Fruit fly (Drosophila melanogaster) whole organism, embryonic: ENCODE results near the gene saturn.

ENCODE experiments used
- Adf1 ChIP-seq: fragments of 200-800 bp; sonication (Bioruptor generic); IDR thresholded peaks from 2 replicates; pipeline ENCODE4 v1.3.6; 2022; ENCODE audit warnings: missing biosample characterization, missing genetic modification characterization
- Asciz ChIP-seq: fragments of 200-800 bp; sonication (Bioruptor generic); optimal IDR thresholded peaks from 2 replicates; lab custom pipeline; 2017; ENCODE audit warnings: missing biosample characterization, mild to moderate bottlenecking, missing genetic modification characterization, missing genetic modification reagents
- B-H1 ChIP-seq: fragments of 200-800 bp; sonication (Bioruptor generic); IDR thresholded peaks from 3 replicates; pipeline ENCODE4 v1.3.6; 2022; ENCODE audit warnings: missing biosample characterization, missing genetic modification characterization
- CG10147 ChIP-seq: fragments of 200-800 bp; sonication (Bioruptor generic); optimal IDR thresholded peaks from 2 replicates; lab custom pipeline; 2019; ENCODE audit warnings: missing biosample characterization, mild to moderate bottlenecking, missing genetic modification characterization, moderate library complexity
- CG10462 ChIP-seq: fragments of 200-800 bp; sonication (Bioruptor generic); optimal IDR thresholded peaks from 2 replicates; lab custom pipeline; 2016; ENCODE audit warnings: missing biosample characterization, missing genetic modification characterization
- CG11093 ChIP-seq: fragments of 200-800 bp; sonication (Bioruptor generic); IDR thresholded peaks from 3 replicates; pipeline ENCODE4 v1.3.6; 2022; ENCODE audit warnings: missing biosample characterization, missing genetic modification characterization
- CG11695 ChIP-seq: fragments of 200-800 bp; sonication (Bioruptor generic); IDR thresholded peaks from 3 replicates; pipeline ENCODE4 v1.3.6; 2022; ENCODE audit warnings: missing biosample characterization, missing genetic modification characterization
- CG13296 ChIP-seq: fragments of 200-800 bp; sonication (Bioruptor generic); optimal IDR thresholded peaks from 3 replicates; lab custom pipeline; 2018; ENCODE audit warnings: missing biosample characterization, mild to moderate bottlenecking, missing genetic modification characterization
- CG14667 ChIP-seq: fragments of 200-800 bp; sonication (Bioruptor generic); IDR thresholded peaks from 2 replicates; pipeline ENCODE4 v1.3.6; 2022; ENCODE audit warnings: missing biosample characterization, missing genetic modification characterization
- CG15696 ChIP-seq: fragments of 200-800 bp; sonication (Bioruptor generic); optimal IDR thresholded peaks from 2 replicates; lab custom pipeline; 2019; ENCODE audit warnings: missing biosample characterization, mild to moderate bottlenecking, missing genetic modification characterization, moderate library complexity
- CG1832 ChIP-seq: fragments of 200-800 bp; sonication (Bioruptor generic); optimal IDR thresholded peaks from 2 replicates; lab custom pipeline; 2017; ENCODE audit warnings: missing biosample characterization, mild to moderate bottlenecking, missing genetic modification characterization, inconsistent platforms
- CG2129 ChIP-seq: fragments of 200-800 bp; sonication (Bioruptor generic); IDR thresholded peaks from 2 replicates; pipeline ENCODE4 v1.3.6; 2022; ENCODE audit warnings: missing biosample characterization, missing genetic modification characterization; ENCODE audit not compliant: partially characterized antibody
- CG2712 ChIP-seq: fragments of 200-800 bp; optimal IDR thresholded peaks from 3 replicates; lab custom pipeline; 2019; ENCODE audit warnings: missing biosample characterization, mild to moderate bottlenecking, missing genetic modification characterization, moderate library complexity
- CG3065 ChIP-seq: fragments of 200-800 bp; sonication (Bioruptor generic); optimal IDR thresholded peaks from 2 replicates; lab custom pipeline; 2016; ENCODE audit warnings: missing biosample characterization, missing genetic modification characterization
- CG4282 ChIP-seq: fragments of 200-800 bp; sonication (Bioruptor generic); optimal IDR thresholded peaks from 2 replicates; lab custom pipeline; 2016; ENCODE audit warnings: missing biosample characterization, missing genetic modification characterization
- CG6254 ChIP-seq: fragments of 200-800 bp; sonication (Bioruptor generic); optimal IDR thresholded peaks from 3 replicates; lab custom pipeline; 2017; ENCODE audit warnings: mild to moderate bottlenecking, missing biosample characterization, missing genetic modification reagents, missing genetic modification characterization
- CG6683 ChIP-seq: fragments of 200-800 bp; sonication (Bioruptor generic); optimal IDR thresholded peaks from 2 replicates; lab custom pipeline; 2017; ENCODE audit warnings: missing biosample characterization, mild to moderate bottlenecking, missing genetic modification characterization, missing genetic modification reagents
- CG7963 ChIP-seq: fragments of 200-800 bp; sonication (Bioruptor generic); IDR thresholded peaks from 3 replicates; pipeline ENCODE4 v1.3.6; 2022; ENCODE audit warnings: missing biosample characterization, missing genetic modification characterization; ENCODE audit not compliant: partially characterized antibody
- CkIIα-i1 ChIP-seq: fragments of 200-800 bp; sonication (Bioruptor generic); IDR thresholded peaks from 2 replicates; pipeline ENCODE4 v1.3.6; 2022; ENCODE audit warnings: missing biosample characterization, missing genetic modification characterization
- Ets97D ChIP-seq: fragments of 200-800 bp; sonication (Bioruptor generic); optimal IDR thresholded peaks from 3 replicates; lab custom pipeline; 2016; ENCODE audit warnings: missing biosample characterization, missing genetic modification characterization
- MTF-1 ChIP-seq: fragments of 200-800 bp; sonication (Bioruptor generic); optimal IDR thresholded peaks from 2 replicates; lab custom pipeline; 2018; ENCODE audit warnings: missing biosample characterization, mild to moderate bottlenecking, missing genetic modification characterization, borderline replicate concordance
- Med ChIP-seq: fragments of 200-800 bp; sonication (Bioruptor generic); peaks from one replicate; lab custom pipeline; 2016; ENCODE audit warnings: missing biosample characterization, missing genetic modification characterization, mild to moderate bottlenecking, inconsistent platforms, moderate library complexity
- NFAT ChIP-seq: fragments of 200-800 bp; sonication (Bioruptor generic); IDR thresholded peaks from 2 replicates; pipeline ENCODE4 v1.3.6; 2022; ENCODE audit warnings: missing biosample characterization, missing genetic modification characterization
- Optix ChIP-seq: fragments of 200-800 bp; sonication (Bioruptor generic); IDR thresholded peaks from 3 replicates; pipeline ENCODE4 v1.3.6; 2022; ENCODE audit warnings: missing biosample characterization, missing genetic modification characterization
- Spps ChIP-seq: fragments of 200-800 bp; sonication (Bioruptor generic); optimal IDR thresholded peaks from 2 replicates; lab custom pipeline; 2018; ENCODE audit warnings: missing biosample characterization, mild to moderate bottlenecking, missing genetic modification characterization
- Ssrp ChIP-seq: fragments of 200-800 bp; sonication (Bioruptor generic); optimal IDR thresholded peaks from 2 replicates; lab custom pipeline; 2018; ENCODE audit warnings: missing biosample characterization, mild to moderate bottlenecking, missing genetic modification characterization, moderate library complexity
- Trl ChIP-seq, 3 experiments: fragments of >200 bp in 2 of 3; fragments of 200-800 bp in 1 of 3; sonication (Bioruptor generic) in 1 of 3; optimal IDR thresholded peaks; 2 replicates in 1 of 3; 3 replicates in 2 of 3; lab custom pipeline; 2016 to 2017; ENCODE audit warnings: missing biosample characterization in 1 of 3, missing genetic modification characterization in 1 of 3
- Usf ChIP-seq: fragments of 200-800 bp; sonication (Bioruptor generic); optimal IDR thresholded peaks from 2 replicates; lab custom pipeline; 2017; ENCODE audit warnings: missing genotype, missing biosample characterization, missing genetic modification characterization
- Xbp1 ChIP-seq: fragments of 200-800 bp; sonication (Bioruptor generic); optimal IDR thresholded peaks from 3 replicates; lab custom pipeline; 2016; ENCODE audit warnings: missing biosample characterization, mild to moderate bottlenecking, missing genetic modification characterization
- YL-1 ChIP-seq: fragments of 200-800 bp; sonication (Bioruptor generic); optimal IDR thresholded peaks from 3 replicates; lab custom pipeline; 2017; ENCODE audit warnings: missing biosample characterization, mild to moderate bottlenecking, missing genetic modification characterization
- bowl ChIP-seq: fragments of 200-800 bp; sonication (Bioruptor generic); IDR thresholded peaks from 2 replicates; pipeline ENCODE4 v1.3.6; 2022; ENCODE audit warnings: missing biosample characterization, missing genetic modification characterization
- ci ChIP-seq: fragments of 200-800 bp; sonication (Bioruptor generic); IDR thresholded peaks from 3 replicates; pipeline ENCODE4 v1.3.6; 2022; ENCODE audit warnings: missing biosample characterization, missing genetic modification characterization
- danr ChIP-seq: fragments of 200-800 bp; sonication (Bioruptor generic); IDR thresholded peaks from 2 replicates; pipeline ENCODE4 v1.3.6; 2022; ENCODE audit warnings: missing biosample characterization, missing genetic modification characterization
- ems ChIP-seq: fragments of 200-800 bp; sonication (Bioruptor generic); optimal IDR thresholded peaks from 3 replicates; lab custom pipeline; 2016; ENCODE audit warnings: missing biosample characterization, missing genetic modification characterization
- en ChIP-seq: fragments of 200-800 bp; sonication (Bioruptor generic); optimal IDR thresholded peaks from 2 replicates; lab custom pipeline; 2016; ENCODE audit warnings: missing biosample characterization, missing genetic modification characterization
- fd64A ChIP-seq: fragments of 200-800 bp; sonication (Bioruptor generic); optimal IDR thresholded peaks from 3 replicates; lab custom pipeline; 2018; ENCODE audit warnings: missing biosample characterization, mild to moderate bottlenecking, missing genetic modification characterization
- gsb-n ChIP-seq: fragments of 200-800 bp; sonication (Bioruptor generic); optimal IDR thresholded peaks from 3 replicates; lab custom pipeline; 2018; ENCODE audit warnings: missing biosample characterization, mild to moderate bottlenecking, missing genetic modification characterization
- hb ChIP-seq: fragments of 200-800 bp; sonication (Bioruptor generic); IDR thresholded peaks from 3 replicates; pipeline ENCODE4 v1.3.6; 2022; ENCODE audit warnings: missing biosample characterization, missing genetic modification characterization; ENCODE audit not compliant: partially characterized antibody
- ind ChIP-seq: fragments of 200-800 bp; sonication (Bioruptor generic); optimal IDR thresholded peaks from 3 replicates; lab custom pipeline; 2016; ENCODE audit warnings: missing biosample characterization, missing genetic modification characterization
- kay ChIP-seq: fragments of 200-800 bp; sonication (Bioruptor generic); optimal IDR thresholded peaks from 2 replicates; lab custom pipeline; 2016; ENCODE audit warnings: missing biosample characterization, missing genetic modification characterization
- ken ChIP-seq: fragments of 200-800 bp; sonication (Bioruptor generic); IDR thresholded peaks from 3 replicates; pipeline ENCODE4 v1.3.6; 2022; ENCODE audit warnings: missing biosample characterization, missing genetic modification characterization
- peb ChIP-seq: fragments of 200-800 bp; sonication (Bioruptor generic); IDR thresholded peaks from 2 replicates; pipeline ENCODE4 v1.3.6; 2022; ENCODE audit warnings: missing biosample characterization, missing genetic modification characterization
- psq ChIP-seq: fragments of 200-800 bp; sonication (Bioruptor generic); optimal IDR thresholded peaks from 2 replicates; lab custom pipeline; 2017; ENCODE audit warnings: missing biosample characterization, missing genetic modification characterization
- ranshi ChIP-seq: fragments of 200-800 bp; sonication (Bioruptor generic); IDR thresholded peaks from 2 replicates; pipeline ENCODE4 v1.3.6; 2022; ENCODE audit warnings: missing biosample characterization, missing genetic modification characterization
- sd ChIP-seq: fragments of 200-800 bp; sonication (Bioruptor generic); optimal IDR thresholded peaks from 3 replicates; lab custom pipeline; 2018; ENCODE audit warnings: missing biosample characterization, mild to moderate bottlenecking, missing genetic modification characterization, moderate library complexity
- sna ChIP-seq: fragments of 200-800 bp; sonication (Bioruptor generic); IDR thresholded peaks from 2 replicates; pipeline ENCODE4 v1.3.6; 2022; ENCODE audit warnings: missing biosample characterization, missing genetic modification characterization; ENCODE audit not compliant: partially characterized antibody
- sr ChIP-seq: fragments of 200-800 bp; sonication (Bioruptor generic); IDR thresholded peaks from 3 replicates; pipeline ENCODE4 v1.3.6; 2022; ENCODE audit warnings: missing biosample characterization, missing genetic modification characterization
- tin ChIP-seq: fragments of 200-800 bp; sonication (Bioruptor generic); optimal IDR thresholded peaks from 3 replicates; lab custom pipeline; 2016; ENCODE audit warnings: missing biosample characterization, missing genetic modification characterization
- tup ChIP-seq: fragments of 200-800 bp; sonication (Bioruptor generic); optimal IDR thresholded peaks from 2 replicates; lab custom pipeline; 2016; ENCODE audit warnings: missing biosample characterization, mild to moderate bottlenecking, missing genetic modification characterization, moderate library complexity

saturn gene

dm6 chr3L:14189957-14190624 is 13.0 kb upstream of the saturn start (continued):
- TF ChIP-seq CkIIα-i1 (GFP tag; lab: Robert Waterston, UW) (no peak), CG6254 (GFP tag; lab: Kevin White, UChicago) (peak; percentile 6), YL-1 (GFP tag; lab: Kevin White, UChicago) (no peak), ems (GFP tag; lab: Kevin White, UChicago) (no peak), CG7963 (GFP tag; lab: Robert Waterston, UW) (peak; percentile 67), Adf1 (GFP tag; lab: Robert Waterston, UW) (peak; percentile 38; the same call in 1 of the 2 replicates), ind (peak; percentile 45), Ssrp (tag; lab: Kevin White, UChicago) (peak; percentile 45), sna (GFP tag; lab: Robert Waterston, UW) (no peak), Asciz (GFP tag; lab: Kevin White, UChicago) (no peak), CG2712 (tag; lab: Kevin White, UChicago) (peak; percentile 59), CG4282 (GFP tag; lab: Kevin White, UChicago) (no peak), CG3065 (no peak), CG15696 (tag; lab: Kevin White, UChicago) (peak; percentile 16), sr (GFP tag; lab: Robert Waterston, UW) (no peak), B-H1 (GFP tag; lab: Robert Waterston, UW) (peak; percentile 64), ken (no peak; the same call in 2 of the 3 replicates), CG11093 (GFP tag; lab: Robert Waterston, UW) (no peak), CG10462 (GFP tag; lab: Kevin White, UChicago) (no peak), en (GFP tag; lab: Kevin White, UChicago) (no peak), CG6683 (GFP tag; lab: Kevin White, UChicago) (no peak), MTF-1 (GFP tag; lab: Kevin White, UChicago) (peak; percentile 36), CG10147 (peak; percentile 37), Optix (no peak; the same call in 1 of the 3 replicates), Spps (no peak), tup (GFP tag; lab: Kevin White, UChicago) (no peak), NFAT (no peak; the same call in 1 of the 2 replicates), peb (no peak), Trl (optimal IDR thresholded peaks at IDR 0.05; lab: Kevin White, UChicago) (no peak), Trl (GFP tag; optimal IDR thresholded peaks at IDR 0.05; lab: Kevin White, UChicago) (no peak), tin (GFP tag; lab: Kevin White, UChicago) (peak; percentile 31), gsb-n (tag; lab: Kevin White, UChicago) (no peak), bowl (GFP tag; lab: Robert Waterston, UW) (peak; percentile 59; the same call in 1 of the 2 replicates), danr (GFP tag; lab: Robert Waterston, UW) (peak; percentile 42; the same call in 1 of the 2 replicates), CG2129 (GFP tag; lab: Robert Waterston, UW) (no peak), Xbp1 (GFP tag; lab: Kevin White, UChicago) (peak; percentile 70), ranshi (peak; percentile 76; the same call in 1 of the 2 replicates), Ets97D (GFP tag; lab: Kevin White, UChicago) (no peak), Med (peak; percentile 88), CG1832 (GFP tag; lab: Kevin White, UChicago) (no peak), CG14667 (peak; percentile 24; the same call in 1 of the 2 replicates), CG13296 (GFP tag; lab: Kevin White, UChicago) (peak; percentile 24), CG11695 (peak; percentile 83), ci (GFP tag; lab: Robert Waterston, UW) (peak; percentile 91), psq (GFP tag; lab: Kevin White, UChicago) (no peak), fd64A (no peak), Usf (GFP tag; lab: Kevin White, UChicago) (no peak), kay (GFP tag; lab: Kevin White, UChicago) (no peak), hb (GFP tag; lab: Robert Waterston, UW) (peak; percentile 41; the same call in 1 of the 3 replicates), sd (tag; lab: Kevin White, UChicago) (no peak)
